Fruit fly (Drosophila melanogaster) whole organism, wandering third instar larva: Measurements from ENCODE around the gene CG43116.

ENCODE experiments used
- CG32264 ChIP-seq: fragments of 200-800 bp; sonication (Bioruptor generic); optimal IDR thresholded peaks from 2 replicates; lab custom pipeline; 2016; ENCODE audit warnings: missing biosample characterization, missing genetic modification characterization
- CG9705 ChIP-seq: fragments of 200-800 bp; sonication (Bioruptor generic); optimal IDR thresholded peaks from 2 replicates; lab custom pipeline; 2018; ENCODE audit warnings: missing biosample characterization, mild to moderate bottlenecking, missing genetic modification characterization
- Dif ChIP-seq: fragments of 200-275, 200-300 bp; sonication (Bioruptor generic); optimal IDR thresholded peaks from 2 replicates; lab custom pipeline; 2018; ENCODE audit warnings: missing biosample characterization, missing genetic modification characterization; ENCODE audit not compliant: partially characterized antibody
- HLH106 ChIP-seq: fragments of 200-800 bp; optimal IDR thresholded peaks from 3 replicates; lab custom pipeline; 2019; ENCODE audit warnings: missing biosample characterization, mild to moderate bottlenecking, missing genetic modification characterization, moderate library complexity
- Hnf4 ChIP-seq: fragments of 200-800 bp; sonication (Bioruptor generic); optimal IDR thresholded peaks from 2 replicates; lab custom pipeline; 2016; ENCODE audit warnings: missing biosample characterization, mild to moderate bottlenecking, missing genetic modification characterization
- Hr78 ChIP-seq: fragments of >200 bp; optimal IDR thresholded peaks from 2 replicates; lab custom pipeline; 2017; ENCODE audit warnings: missing biosample characterization, missing genetic modification characterization
- Hr83 ChIP-seq: fragments of 200-300 bp; sonication (Bioruptor generic); optimal IDR thresholded peaks from 2 replicates; lab custom pipeline; 2016; ENCODE audit warnings: missing biosample characterization, mild to moderate bottlenecking, missing genetic modification characterization, moderate library complexity; ENCODE audit not compliant: poor library complexity, severe bottlenecking
- Jra ChIP-seq: sonication (Bioruptor generic); optimal IDR thresholded peaks from 2 replicates; lab custom pipeline; 2016; ENCODE audit warnings: missing biosample characterization, missing genetic modification characterization
- OdsH ChIP-seq: fragments of 200-800 bp; sonication (Bioruptor generic); optimal IDR thresholded peaks from 2 replicates; lab custom pipeline; 2016; ENCODE audit warnings: missing biosample characterization, mild to moderate bottlenecking, missing genetic modification characterization
- Rel ChIP-seq, 2 experiments: fragments of 200-800 bp; sonication (Bioruptor generic) in 1 of 2; optimal IDR thresholded peaks; 2 replicates in 1 of 2; 3 replicates in 1 of 2; lab custom pipeline; 2016 to 2019; ENCODE audit warnings: mild to moderate bottlenecking in 2 of 2, missing biosample characterization in 2 of 2, missing genetic modification characterization in 2 of 2, moderate library complexity in 1 of 2
- Sp1 ChIP-seq: fragments of 200-800 bp; sonication (Bioruptor generic); optimal IDR thresholded peaks from 3 replicates; lab custom pipeline; 2019; ENCODE audit warnings: missing biosample characterization, mild to moderate bottlenecking, missing genetic modification characterization, moderate library complexity
- Vsx2 ChIP-seq: fragments of 200-300, 225-300 bp; sonication (Bioruptor generic); optimal IDR thresholded peaks from 2 replicates; lab custom pipeline; 2018; ENCODE audit warnings: missing biosample characterization, missing genetic modification characterization; ENCODE audit not compliant: partially characterized antibody
- br ChIP-seq: fragments of 200-800 bp; sonication (Bioruptor generic); optimal IDR thresholded peaks from 2 replicates; lab custom pipeline; 2016; ENCODE audit warnings: missing biosample characterization, missing genetic modification characterization
- brk ChIP-seq: fragments of 200-800 bp; sonication (Bioruptor generic); optimal IDR thresholded peaks from 2 replicates; lab custom pipeline; 2016; ENCODE audit warnings: missing biosample characterization, mild to moderate bottlenecking, missing genetic modification characterization
- dl ChIP-seq, 2 experiments: fragments of 175-275, 200-275 bp in 1 of 2; fragments of 200-275 bp in 1 of 2; sonication (Bioruptor generic); optimal IDR thresholded peaks; lab custom pipeline; 2018; ENCODE audit warnings: mild to moderate bottlenecking in 2 of 2, missing biosample characterization in 2 of 2, missing genetic modification characterization in 2 of 2, moderate library complexity in 2 of 2; ENCODE audit not compliant: partially characterized antibody in 2 of 2, insufficient read depth in 1 of 2
- dmrt93B ChIP-seq: fragments of 200-800 bp; sonication (Bioruptor generic); optimal IDR thresholded peaks from 2 replicates; lab custom pipeline; 2018; ENCODE audit warnings: missing biosample characterization, mild to moderate bottlenecking, missing genetic modification characterization
- dsf ChIP-seq: sonication (Bioruptor generic); optimal IDR thresholded peaks from 2 replicates; lab custom pipeline; 2016; ENCODE audit warnings: missing biosample characterization, missing genetic modification characterization, borderline replicate concordance
- ey ChIP-seq: fragments of 200-800 bp; sonication (Bioruptor generic); optimal IDR thresholded peaks from 2 replicates; lab custom pipeline; 2016; ENCODE audit warnings: missing biosample characterization, missing genetic modification characterization
- foxo ChIP-seq, 2 experiments: fragments of 200-800 bp; sonication (Bioruptor generic); optimal IDR thresholded peaks; 2 replicates in 1 of 2; 3 replicates in 1 of 2; lab custom pipeline; 2016 to 2017; ENCODE audit warnings: missing biosample characterization in 2 of 2, missing genetic modification characterization in 2 of 2
- fru ChIP-seq: fragments of 200-800 bp; sonication (Bioruptor generic); optimal IDR thresholded peaks from 3 replicates; lab custom pipeline; 2016; ENCODE audit warnings: missing biosample characterization, mild to moderate bottlenecking, missing genetic modification characterization
- h ChIP-seq: fragments of 200-800 bp; sonication (Bioruptor generic); optimal IDR thresholded peaks from 3 replicates; lab custom pipeline; 2016; ENCODE audit warnings: missing biosample characterization, mild to moderate bottlenecking, missing genetic modification characterization
- jim ChIP-seq: fragments of 175-275, 200-325 bp; sonication (Bioruptor generic); optimal IDR thresholded peaks from 2 replicates; lab custom pipeline; 2016; ENCODE audit warnings: missing biosample characterization, mild to moderate bottlenecking, missing genetic modification characterization
- psq ChIP-seq: fragments of 200-800 bp; sonication (Bioruptor generic); optimal IDR thresholded peaks from 3 replicates; lab custom pipeline; 2017; ENCODE audit warnings: missing biosample characterization, mild to moderate bottlenecking, missing genetic modification characterization, moderate library complexity
- rgr ChIP-seq: fragments of 200-800 bp; sonication (Bioruptor generic); optimal IDR thresholded peaks from 3 replicates; lab custom pipeline; 2016; ENCODE audit warnings: missing biosample characterization, mild to moderate bottlenecking, missing genetic modification characterization
- sv ChIP-seq: fragments of 200-800 bp; sonication (Bioruptor generic); optimal IDR thresholded peaks from 3 replicates; lab custom pipeline; 2016; ENCODE audit warnings: missing biosample characterization, missing genetic modification characterization
- tai ChIP-seq: sonication (Bioruptor generic); optimal IDR thresholded peaks from 2 replicates; lab custom pipeline; 2016; ENCODE audit warnings: missing biosample characterization, missing genetic modification characterization
- woc ChIP-seq: sonication (Bioruptor generic); optimal IDR thresholded peaks from 2 replicates; lab custom pipeline; 2016; ENCODE audit warnings: missing biosample characterization, mild to moderate bottlenecking, missing genetic modification characterization

The CG43116 gene

DNA sequence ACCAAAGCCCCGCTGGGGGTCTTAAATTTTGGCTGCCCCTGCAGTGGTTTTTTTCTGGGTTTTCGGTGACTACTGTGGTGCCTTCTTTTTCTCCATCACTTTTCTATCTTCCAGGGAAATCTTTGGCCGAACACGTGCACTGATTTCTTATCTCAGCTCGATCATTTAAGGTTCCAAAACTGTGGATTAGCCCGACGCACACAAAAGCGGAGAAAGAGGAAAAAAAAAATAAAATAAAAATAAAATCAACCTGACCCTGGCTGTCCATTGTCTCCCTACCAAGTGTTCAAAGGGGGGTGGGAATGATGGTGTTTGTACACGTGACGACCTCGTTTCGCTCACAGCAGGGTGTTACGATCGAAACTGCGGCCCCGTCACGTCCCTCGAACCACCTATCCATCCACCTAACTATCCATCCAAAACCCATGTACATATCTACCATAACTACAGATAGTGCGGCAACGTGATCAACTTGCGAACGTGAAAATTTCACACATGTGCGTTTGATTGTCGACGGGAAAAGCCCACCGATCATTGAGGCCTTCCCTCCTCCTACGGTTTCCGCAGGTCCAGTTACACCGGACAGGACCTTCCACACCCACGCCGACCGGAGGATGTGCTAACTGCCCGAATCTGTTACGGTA is 30.0 kb upstream of the CG43116 start:
- TF ChIP-seq jim (no peak), br (no peak)

DNA sequence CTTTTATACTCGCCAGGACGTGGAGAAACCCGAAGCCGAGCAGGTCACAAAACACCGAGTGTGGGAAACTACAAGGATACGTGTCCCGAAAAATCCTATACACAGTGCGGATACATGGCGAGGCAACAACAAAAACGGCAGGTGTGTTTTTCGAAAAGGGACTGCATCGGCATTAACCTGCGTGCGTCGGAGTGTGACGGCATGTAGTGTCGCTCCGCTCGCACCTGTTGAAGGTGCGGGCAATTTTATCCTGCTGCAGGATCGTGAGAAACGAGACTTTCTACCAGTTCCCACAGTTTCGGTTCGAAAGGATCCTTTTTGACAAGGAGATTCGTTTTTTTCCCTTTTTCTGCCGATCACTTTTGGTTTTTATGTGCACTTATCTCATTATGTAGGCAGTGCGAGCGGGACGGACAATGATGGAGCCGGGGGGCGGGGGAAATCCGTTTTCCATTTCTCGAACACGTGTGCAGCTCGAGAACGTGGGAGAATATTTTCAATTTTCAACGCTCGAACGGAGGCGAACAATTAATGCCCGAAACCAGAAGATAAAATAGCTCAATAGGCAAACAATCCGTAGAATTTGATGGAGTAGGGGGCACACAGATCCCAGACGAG is 27.9 kb upstream of the CG43116 start:
- TF ChIP-seq psq: no peak
- TF ChIP-seq br: no peak
- no peak for TF ChIP-seq CG32264 (GFP tag; lab: Kevin White, UChicago)

DNA sequence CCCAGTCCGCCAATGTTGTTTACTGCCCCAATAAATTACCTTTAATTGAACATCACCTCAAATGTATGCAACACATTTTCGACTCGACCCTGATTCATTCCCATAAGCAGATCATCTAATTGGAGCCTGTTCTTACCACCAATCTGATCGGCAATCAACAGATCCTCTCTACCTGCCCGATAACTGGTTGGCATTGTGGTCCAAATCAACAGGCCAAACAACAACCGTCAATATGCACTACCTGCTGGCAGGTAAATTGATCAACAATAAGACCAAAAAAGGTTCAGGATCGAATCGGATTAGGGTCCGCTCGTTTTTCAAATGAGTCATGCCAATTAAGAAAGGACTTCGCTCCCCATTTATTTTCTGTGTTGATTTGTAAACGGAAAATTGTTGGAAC is 26.5 kb upstream of the CG43116 start:
- TF ChIP-seq dsf (GFP tag; lab: Kevin White, UChicago): no peak
- TF ChIP-seq, all 38 proteins: peak for 0

DNA sequence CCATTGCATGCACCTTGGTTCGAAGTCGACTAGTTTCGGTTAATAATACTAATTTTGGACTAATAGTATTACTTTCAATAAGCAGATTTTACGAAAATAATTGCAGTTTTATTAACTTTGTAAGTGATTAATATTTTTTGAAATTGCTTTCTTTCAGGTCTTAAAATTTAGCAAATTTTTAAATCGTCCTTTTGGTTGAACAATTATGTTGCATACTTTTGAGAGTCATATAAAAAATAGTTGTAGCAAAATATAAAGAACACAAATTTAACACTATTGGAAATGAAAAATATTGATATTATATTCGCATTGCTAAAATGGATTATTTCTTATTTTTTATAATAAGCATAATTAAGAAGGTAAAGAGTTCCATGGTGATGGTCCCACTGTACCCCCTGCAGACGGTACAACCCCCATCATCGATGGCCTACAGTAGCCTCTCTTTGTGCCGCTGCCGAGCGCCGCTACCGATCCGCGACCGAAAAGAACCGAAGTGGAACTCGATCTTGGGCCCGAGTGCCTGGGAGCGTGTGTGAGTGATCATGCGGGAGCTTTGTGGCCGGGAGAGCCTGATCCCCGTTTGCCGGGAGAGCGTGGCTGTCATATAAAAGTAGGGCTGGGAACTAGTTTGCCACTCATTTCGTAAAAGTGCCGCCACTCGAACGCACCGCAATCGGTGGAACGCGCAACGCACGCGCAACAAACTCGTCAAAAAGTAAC is 24.6 kb upstream of the CG43116 start:
- TF ChIP-seq tai (no peak), ey (GFP tag; lab: Kevin White, UChicago) (peak; percentile 88), Hr78 (GFP tag; lab: Kevin White, UChicago) (no peak), jim (no peak), sv (GFP tag; lab: Kevin White, UChicago) (peak; percentile 78), Hr83 (GFP tag; lab: Kevin White, UChicago) (no peak), Vsx2 (GFP tag; lab: Kevin White, UChicago) (peak; percentile 74), HLH106 (tag; lab: Kevin White, UChicago) (peak; percentile 95), foxo (GFP tag; optimal IDR thresholded peaks at IDR 0.05; lab: Kevin White, UChicago) (peak in 1 of 2 experiments; percentile 91), brk (GFP tag; lab: Kevin White, UChicago) (peak; percentile 53), OdsH (peak; percentile 89), br (peak; percentile 71), Jra (GFP tag; lab: Kevin White, UChicago) (no peak), Rel (GFP tag; optimal IDR thresholded peaks at IDR 0.05; lab: Kevin White, UChicago) (no peak), Rel (tag; optimal IDR thresholded peaks at IDR 0.05; lab: Kevin White, UChicago) (peak; percentile 19), psq (peak; percentile 88), fru (GFP tag; lab: Kevin White, UChicago) (peak; percentile 89), rgr (GFP tag; lab: Kevin White, UChicago) (peak; percentile 87), Sp1 (peak; percentile 94), dmrt93B (GFP tag; lab: Kevin White, UChicago) (peak; percentile 93), Dif (GFP tag; lab: Kevin White, UChicago) (peak; percentile 75), woc (peak; percentile 94), dl (GFP tag; optimal IDR thresholded peaks at IDR 0.05; lab: Kevin White, UChicago; ENCODE audit: insufficient read depth in 1 of 2, partially characterized antibody in 2 of 2) (peak in 1 of 2 experiments; percentile 65), Hnf4 (GFP tag; lab: Kevin White, UChicago) (peak; percentile 54), CG9705 (GFP tag; lab: Kevin White, UChicago) (peak; percentile 86), CG32264 (GFP tag; lab: Kevin White, UChicago) (no peak), h (GFP tag; lab: Kevin White, UChicago) (peak; percentile 85)
